Fruit fly (Drosophila melanogaster) Kc167 (cell line): ENCODE results near the gene CG32102.

Experiments
- Myc ChIP-seq: fragments of >200 bp; optimal IDR thresholded peaks from 2 replicates; lab custom pipeline; 2017; ENCODE audit warnings: missing external identifiers
- Sin3A ChIP-seq: fragments of >200 bp; optimal IDR thresholded peaks from 2 replicates; lab custom pipeline; 2018; ENCODE audit warnings: missing external identifiers
- h ChIP-seq: fragments of >200 bp; optimal IDR thresholded peaks from 3 replicates; lab custom pipeline; 2018; ENCODE audit warnings: missing external identifiers
- insv ChIP-seq: fragments of >200 bp; optimal IDR thresholded peaks from 3 replicates; lab custom pipeline; 2018; ENCODE audit warnings: missing external identifiers
- psq ChIP-seq: fragments of >200 bp; optimal IDR thresholded peaks from 2 replicates; lab custom pipeline; 2017; ENCODE audit warnings: missing external identifiers
- ttk ChIP-seq: sonication (Bioruptor generic); optimal IDR thresholded peaks from 2 replicates; lab custom pipeline; 2017; ENCODE audit warnings: missing external identifiers

DNA sequence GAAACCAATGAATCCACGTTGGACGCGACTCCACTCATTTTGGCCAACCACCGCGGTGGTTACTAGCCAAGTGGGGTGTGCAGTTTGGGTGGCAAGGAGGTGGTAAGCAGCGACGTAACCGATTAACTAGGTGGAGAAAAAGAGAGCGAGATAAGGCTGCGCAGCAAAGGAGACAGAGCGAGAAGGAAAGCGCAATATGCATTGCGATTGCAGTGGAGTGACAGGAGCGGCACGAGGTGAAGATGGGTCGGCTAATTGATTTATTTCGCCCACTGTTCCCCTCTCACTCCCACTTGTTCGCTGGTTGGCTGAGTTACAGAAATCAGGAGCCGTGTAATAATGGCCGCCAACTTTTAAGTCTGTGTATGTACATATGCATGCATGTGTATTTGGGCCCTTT, 35.9 kb downstream of the CG32102 start:
- TF ChIP-seq psq (lab: Kevin White, UChicago) (no peak), Sin3A (lab: Kevin White, UChicago) (no peak), Myc (lab: Kevin White, UChicago) (no peak), insv (no peak), h (lab: Kevin White, UChicago) (no peak), ttk (no peak)
